Fruit fly (Drosophila melanogaster) whole organism, embryonic: ENCODE measurements around the gene CG43116.
A peak's percentile ranks its signal among the peaks of the same experiment; 100 is the strongest.

Experiments
- Atf3 ChIP-seq: fragments of 200-800 bp; sonication (Bioruptor generic); optimal IDR thresholded peaks from 3 replicates; lab custom pipeline; 2016; ENCODE audit warnings: missing biosample characterization, missing genetic modification characterization
- Awh ChIP-seq: fragments of 200-800 bp; sonication (Bioruptor generic); IDR thresholded peaks from 2 replicates; pipeline ENCODE4, ENCODE4 v1.3.6; 2022; ENCODE audit warnings: missing biosample characterization, missing genetic modification characterization
- Bgb ChIP-seq: fragments of 200-800 bp; sonication (Bioruptor generic); IDR thresholded peaks from 2 replicates; pipeline ENCODE4 v1.3.6; 2022; ENCODE audit warnings: missing biosample characterization, missing genetic modification characterization; ENCODE audit not compliant: partially characterized antibody
- CG10654 ChIP-seq: fragments of 200-800 bp; sonication (Bioruptor generic); optimal IDR thresholded peaks from 2 replicates; lab custom pipeline; 2016; ENCODE audit warnings: missing biosample characterization, missing genetic modification characterization
- CG11695 ChIP-seq: fragments of 200-800 bp; sonication (Bioruptor generic); IDR thresholded peaks from 3 replicates; pipeline ENCODE4 v1.3.6; 2022; ENCODE audit warnings: missing biosample characterization, missing genetic modification characterization
- CG12219 ChIP-seq: fragments of 200-800 bp; sonication (Bioruptor generic); optimal IDR thresholded peaks from 3 replicates; lab custom pipeline; 2018; ENCODE audit warnings: missing biosample characterization, mild to moderate bottlenecking, missing genetic modification characterization
- CG1603 ChIP-seq: fragments of 200-800 bp; sonication (Bioruptor generic); optimal IDR thresholded peaks from 2 replicates; lab custom pipeline; 2019; ENCODE audit warnings: missing biosample characterization, mild to moderate bottlenecking, missing genetic modification characterization, moderate library complexity
- CG17186 ChIP-seq: fragments of 200-800 bp; sonication (Bioruptor generic); optimal IDR thresholded peaks from 3 replicates; lab custom pipeline; 2017; ENCODE audit warnings: missing biosample characterization, missing genetic modification reagents, missing genetic modification characterization
- CG17361 ChIP-seq: fragments of 200-800 bp; sonication (Bioruptor generic); IDR thresholded peaks from 3 replicates; pipeline ENCODE4 v1.3.6; 2022; ENCODE audit warnings: missing biosample characterization, missing genetic modification characterization
- CG32772 ChIP-seq: fragments of 200-800 bp; sonication (Bioruptor generic); IDR thresholded peaks from 2 replicates; pipeline ENCODE4 v1.3.6; 2022; ENCODE audit warnings: missing biosample characterization, missing genetic modification characterization
- CG3838 ChIP-seq: fragments of 200-800 bp; sonication (Bioruptor generic); optimal IDR thresholded peaks from 3 replicates; lab custom pipeline; 2016; ENCODE audit warnings: missing biosample characterization, missing genetic modification characterization
- CG4617 ChIP-seq: fragments of 200-800 bp; sonication (Bioruptor generic); optimal IDR thresholded peaks from 3 replicates; lab custom pipeline; 2016; ENCODE audit warnings: missing biosample characterization, missing genetic modification characterization, borderline replicate concordance
- CG6689 ChIP-seq: fragments of 200-800 bp; sonication (Bioruptor generic); IDR thresholded peaks from 2 replicates; pipeline ENCODE4 v1.3.6; 2022; ENCODE audit warnings: missing biosample characterization, missing genetic modification characterization
- CG8478 ChIP-seq: fragments of >200 bp; optimal IDR thresholded peaks from 2 replicates; lab custom pipeline; 2018
- CG8765 ChIP-seq: fragments of 200-800 bp; sonication (Bioruptor generic); IDR thresholded peaks from 2 replicates; pipeline ENCODE4 v1.3.6; 2022; ENCODE audit warnings: missing biosample characterization, missing genetic modification characterization
- Dek ChIP-seq: fragments of 200-800 bp; sonication (Bioruptor generic); optimal IDR thresholded peaks from 3 replicates; lab custom pipeline; 2019; ENCODE audit warnings: missing biosample characterization, mild to moderate bottlenecking, missing genetic modification characterization, moderate library complexity
- E2f1 ChIP-seq: fragments of 200-800 bp; sonication (Bioruptor generic); IDR thresholded peaks from 2 replicates; pipeline ENCODE4 v1.3.6; 2022; ENCODE audit warnings: missing biosample characterization, missing genetic modification characterization
- Ets65A ChIP-seq: fragments of 200-800 bp; sonication (Bioruptor generic); peaks from one replicate; lab custom pipeline; 2016; ENCODE audit warnings: missing biosample characterization, missing genetic modification characterization
- Fer3 ChIP-seq: fragments of 200-800 bp; sonication (Bioruptor generic); optimal IDR thresholded peaks from 2 replicates; lab custom pipeline; 2018; ENCODE audit warnings: missing biosample characterization, mild to moderate bottlenecking, missing genetic modification characterization, moderate library complexity
- Gug ChIP-seq: fragments of 200-800 bp; sonication (Bioruptor generic); IDR thresholded peaks from 4 replicates; pipeline ENCODE4 v1.3.6; 2022; ENCODE audit warnings: missing biosample characterization, missing genetic modification characterization
- Hr51 ChIP-seq, 2 experiments: fragments of 200-800 bp; sonication (Bioruptor generic); optimal IDR thresholded peaks; 2 replicates in 1 of 2; 3 replicates in 1 of 2; lab custom pipeline; 2016 to 2018; ENCODE audit warnings: missing biosample characterization in 2 of 2, missing genetic modification characterization in 2 of 2, mild to moderate bottlenecking in 1 of 2, moderate library complexity in 1 of 2
- Kr ChIP-seq: fragments of 200-800 bp; sonication (Bioruptor generic); optimal IDR thresholded peaks from 2 replicates; lab custom pipeline; 2017; ENCODE audit warnings: missing biosample characterization, mild to moderate bottlenecking, missing genetic modification characterization
- MBD-R2 ChIP-seq: fragments of 200-800 bp; sonication (Bioruptor generic); IDR thresholded peaks from 2 replicates; pipeline ENCODE4 v1.3.6; 2022; ENCODE audit warnings: missing biosample characterization, missing genetic modification characterization
- Poxn ChIP-seq: fragments of 200-800 bp; sonication (Bioruptor generic); IDR thresholded peaks from 2 replicates; pipeline ENCODE4 v1.3.6; 2022; ENCODE audit warnings: missing biosample characterization, missing genetic modification characterization
- Scr ChIP-seq: fragments of 200-800 bp; sonication (Bioruptor generic); IDR thresholded peaks from 2 replicates; pipeline ENCODE4 v1.3.6; 2022; ENCODE audit warnings: missing biosample characterization, missing genetic modification characterization; ENCODE audit not compliant: partially characterized antibody
- Sox102F ChIP-seq: fragments of 200-800 bp; sonication (Bioruptor generic); optimal IDR thresholded peaks from 2 replicates; lab custom pipeline; 2018; ENCODE audit warnings: missing biosample characterization, mild to moderate bottlenecking, missing genetic modification characterization, moderate library complexity
- Stat92E ChIP-seq, 3 experiments: fragments of >200 bp in 2 of 3; fragments of 200-800 bp in 1 of 3; sonication (Bioruptor generic) in 1 of 3; optimal IDR thresholded peaks; 2 replicates each; lab custom pipeline; 2017 to 2019; ENCODE audit warnings: missing biosample characterization in 3 of 3, missing genetic modification characterization in 3 of 3, mild to moderate bottlenecking in 1 of 3, moderate library complexity in 1 of 3
- TFAM ChIP-seq: fragments of 200-800 bp; sonication (Bioruptor generic); optimal IDR thresholded peaks from 2 replicates; lab custom pipeline; 2017; ENCODE audit warnings: missing biosample characterization, missing genetic modification characterization, inconsistent platforms
- Taf1 ChIP-seq: fragments of 200-800 bp; sonication (Bioruptor generic); IDR thresholded peaks from 2 replicates; pipeline ENCODE4 v1.3.6; 2022; ENCODE audit warnings: missing biosample characterization, missing genetic modification characterization
- ara ChIP-seq: fragments of 200-800 bp; sonication (Bioruptor generic); IDR thresholded peaks from 2 replicates; pipeline ENCODE4 v1.3.6; 2022; ENCODE audit warnings: missing biosample characterization, missing genetic modification characterization
- ato ChIP-seq: fragments of 200-800 bp; sonication (Bioruptor generic); IDR thresholded peaks from 2 replicates; pipeline ENCODE4 v1.3.6; 2022; ENCODE audit warnings: missing biosample characterization, missing genetic modification characterization; ENCODE audit not compliant: partially characterized antibody
- cato ChIP-seq: fragments of 200-800 bp; sonication (Bioruptor generic); optimal IDR thresholded peaks from 2 replicates; lab custom pipeline; 2016; ENCODE audit warnings: missing biosample characterization, missing genetic modification characterization, borderline replicate concordance
- ci ChIP-seq: fragments of 200-800 bp; sonication (Bioruptor generic); IDR thresholded peaks from 3 replicates; pipeline ENCODE4 v1.3.6; 2022; ENCODE audit warnings: missing biosample characterization, missing genetic modification characterization
- corto ChIP-seq: fragments of 200-800 bp; sonication (Bioruptor generic); optimal IDR thresholded peaks from 2 replicates; lab custom pipeline; 2016; ENCODE audit warnings: missing biosample characterization, mild to moderate bottlenecking, missing genetic modification characterization, moderate library complexity
- crc ChIP-seq: fragments of 200-800 bp; sonication (Bioruptor generic); optimal IDR thresholded peaks from 2 replicates; lab custom pipeline; 2016; ENCODE audit warnings: missing biosample characterization, missing genetic modification characterization
- knrl ChIP-seq: fragments of 200-800 bp; sonication (Bioruptor generic); IDR thresholded peaks from 3 replicates; pipeline ENCODE4 v1.3.6; 2022; ENCODE audit warnings: missing biosample characterization, missing genetic modification characterization; ENCODE audit not compliant: partially characterized antibody
- lov ChIP-seq, 2 experiments: fragments of 200-800 bp in 1 of 2; fragments of >200 bp in 1 of 2; sonication (Bioruptor generic) in 1 of 2; IDR thresholded peaks in 1 of 2; optimal IDR thresholded peaks in 1 of 2; 2 replicates in 1 of 2; 3 replicates in 1 of 2; pipeline versions ENCODE4 v1.3.6 to Lab custom; 2017 to 2022; ENCODE audit warnings: missing biosample characterization in 1 of 2, missing genetic modification characterization in 1 of 2
- nmo ChIP-seq: fragments of 200-800 bp; sonication (Bioruptor generic); optimal IDR thresholded peaks from 2 replicates; lab custom pipeline; 2018; ENCODE audit warnings: missing biosample characterization, mild to moderate bottlenecking, missing genetic modification characterization, moderate library complexity
- pfk ChIP-seq: fragments of 200-800 bp; sonication (Bioruptor generic); optimal IDR thresholded peaks from 2 replicates; lab custom pipeline; 2018; ENCODE audit warnings: missing biosample characterization, mild to moderate bottlenecking, missing genetic modification characterization, moderate library complexity
- psq ChIP-seq: fragments of 200-800 bp; sonication (Bioruptor generic); optimal IDR thresholded peaks from 2 replicates; lab custom pipeline; 2017; ENCODE audit warnings: missing biosample characterization, missing genetic modification characterization
- ranshi ChIP-seq: fragments of 200-800 bp; sonication (Bioruptor generic); IDR thresholded peaks from 2 replicates; pipeline ENCODE4 v1.3.6; 2022; ENCODE audit warnings: missing biosample characterization, missing genetic modification characterization
- ro ChIP-seq: fragments of 200-800 bp; sonication (Bioruptor generic); IDR thresholded peaks from 2 replicates; pipeline ENCODE4 v1.3.6; 2022; ENCODE audit warnings: missing biosample characterization, missing genetic modification characterization
- salm ChIP-seq: fragments of 200-800 bp; sonication (Bioruptor generic); optimal IDR thresholded peaks from 2 replicates; lab custom pipeline; 2018; ENCODE audit warnings: missing biosample characterization, mild to moderate bottlenecking, missing genetic modification characterization
- sim ChIP-seq: fragments of 200-800 bp; sonication (Bioruptor generic); IDR thresholded peaks from 2 replicates; pipeline ENCODE4 v1.3.6; 2022; ENCODE audit warnings: missing biosample characterization, missing genetic modification characterization
- sqz ChIP-seq: fragments of 200-800 bp; sonication (Bioruptor generic); optimal IDR thresholded peaks from 3 replicates; lab custom pipeline; 2018; ENCODE audit warnings: missing biosample characterization, mild to moderate bottlenecking, missing genetic modification characterization
- vnd ChIP-seq: fragments of 200-800 bp; sonication (Bioruptor generic); IDR thresholded peaks from 3 replicates; pipeline ENCODE4 v1.3.6; 2022; ENCODE audit warnings: missing biosample characterization, missing genetic modification characterization; ENCODE audit not compliant: partially characterized antibody
- wdn ChIP-seq: fragments of 200-800 bp; sonication (Bioruptor generic); IDR thresholded peaks from 2 replicates; pipeline ENCODE4 v1.3.6; 2022; ENCODE audit warnings: missing biosample characterization, missing genetic modification characterization
- zfh2 ChIP-seq: fragments of 200-800 bp; sonication (Bioruptor generic); optimal IDR thresholded peaks from 2 replicates; lab custom pipeline; 2016; ENCODE audit warnings: missing biosample characterization, missing genetic modification characterization

CG43116 gene

DNA sequence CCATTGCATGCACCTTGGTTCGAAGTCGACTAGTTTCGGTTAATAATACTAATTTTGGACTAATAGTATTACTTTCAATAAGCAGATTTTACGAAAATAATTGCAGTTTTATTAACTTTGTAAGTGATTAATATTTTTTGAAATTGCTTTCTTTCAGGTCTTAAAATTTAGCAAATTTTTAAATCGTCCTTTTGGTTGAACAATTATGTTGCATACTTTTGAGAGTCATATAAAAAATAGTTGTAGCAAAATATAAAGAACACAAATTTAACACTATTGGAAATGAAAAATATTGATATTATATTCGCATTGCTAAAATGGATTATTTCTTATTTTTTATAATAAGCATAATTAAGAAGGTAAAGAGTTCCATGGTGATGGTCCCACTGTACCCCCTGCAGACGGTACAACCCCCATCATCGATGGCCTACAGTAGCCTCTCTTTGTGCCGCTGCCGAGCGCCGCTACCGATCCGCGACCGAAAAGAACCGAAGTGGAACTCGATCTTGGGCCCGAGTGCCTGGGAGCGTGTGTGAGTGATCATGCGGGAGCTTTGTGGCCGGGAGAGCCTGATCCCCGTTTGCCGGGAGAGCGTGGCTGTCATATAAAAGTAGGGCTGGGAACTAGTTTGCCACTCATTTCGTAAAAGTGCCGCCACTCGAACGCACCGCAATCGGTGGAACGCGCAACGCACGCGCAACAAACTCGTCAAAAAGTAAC is 24.6 kb upstream of the CG43116 start (continued):
- TF ChIP-seq Gug (GFP tag; lab: Robert Waterston, UW), result peak; percentile 65
- peak; percentile 86 for TF ChIP-seq Dek (tag; lab: Kevin White, UChicago)
- peak; percentile 92 for TF ChIP-seq CG6689 (GFP tag; lab: Robert Waterston, UW)
- TF ChIP-seq Hr51 (GFP tag; optimal IDR thresholded peaks at IDR 0.05; lab: Kevin White, UChicago), result peak; percentile 58 to 97
- 0 out of 2 replicates have a peak, but pooled peaks have one; percentile 32 for TF ChIP-seq Bgb (GFP tag; lab: Robert Waterston, UW)
- peak; percentile 81; the same call in 1 of the 2 replicates for TF ChIP-seq ranshi
- peak; percentile 73; the same call in 1 of the 2 replicates for TF ChIP-seq ro
- TF ChIP-seq sqz (GFP tag; lab: Kevin White, UChicago), result peak; percentile 94
- peak; percentile 79 for TF ChIP-seq CG32772
- TF ChIP-seq ara, result peak; percentile 83
- TF ChIP-seq Kr, result peak; percentile 79
- TF ChIP-seq zfh2 (GFP tag; lab: Kevin White, UChicago), result peak; percentile 51
- peak; percentile 84 for TF ChIP-seq Fer3 (tag; lab: Kevin White, UChicago)
- peak; percentile 55 for TF ChIP-seq Poxn (GFP tag; lab: Robert Waterston, UW)
- TF ChIP-seq Atf3, result peak; percentile 73
- peak; percentile 12; the same call in 1 of the 2 replicates for TF ChIP-seq Awh (GFP tag; lab: Robert Waterston, UW)
- TF ChIP-seq wdn (GFP tag; lab: Robert Waterston, UW), result peak; percentile 70
- peak; percentile 81 for TF ChIP-seq CG12219 (GFP tag; lab: Kevin White, UChicago)
- TF ChIP-seq CG17186 (GFP tag; lab: Kevin White, UChicago), result peak; percentile 83
- TF ChIP-seq Stat92E (GFP tag; optimal IDR thresholded peaks at IDR 0.05; lab: Kevin White, UChicago), result peak in 1 of 3 experiments; percentile 81
- peak; percentile 91 for TF ChIP-seq CG11695 (GFP tag; lab: Robert Waterston, UW)
- TF ChIP-seq corto, result no peak
- no peak for TF ChIP-seq lov (optimal IDR thresholded peaks at IDR 0.05; lab: Kevin White, UChicago)
- TF ChIP-seq lov (GFP tag; IDR thresholded peaks at IDR 0.05; lab: Robert Waterston, UW), result 0 out of 3 replicates have a peak, but pooled peaks have one; percentile 38
- peak; percentile 63 for TF ChIP-seq CG3838 (GFP tag; lab: Kevin White, UChicago)
- TF ChIP-seq CG8765 (GFP tag; lab: Robert Waterston, UW), result no peak; the same call in none of the 2 replicates
- TF ChIP-seq pfk, result no peak
- peak; percentile 66 for TF ChIP-seq Ets65A
- peak; percentile 13; the same call in 2 of the 3 replicates for TF ChIP-seq ci
- TF ChIP-seq crc (GFP tag; lab: Kevin White, UChicago), result peak; percentile 84
- TF ChIP-seq MBD-R2, result no peak
- TF ChIP-seq cato (GFP tag; lab: Kevin White, UChicago), result peak; percentile 93
- peak; percentile 75 for TF ChIP-seq E2f1 (GFP tag; lab: Robert Waterston, UW)
- TF ChIP-seq sim, result peak; percentile 38; the same call in 1 of the 2 replicates
- TF ChIP-seq vnd (GFP tag; lab: Robert Waterston, UW), result 0 out of 3 replicates have a peak, but pooled peaks have one; percentile 33
- peak; percentile 50 for TF ChIP-seq CG1603 (tag; lab: Kevin White, UChicago)
- TF ChIP-seq CG8478, result no peak
- TF ChIP-seq Taf1, result peak; percentile 66; the same call in 1 of the 2 replicates
- peak; percentile 88 for TF ChIP-seq CG4617
- peak; percentile 88 for TF ChIP-seq salm
- TF ChIP-seq Scr, result peak; percentile 15; the same call in 1 of the 2 replicates
- TF ChIP-seq CG10654 (GFP tag; lab: Kevin White, UChicago), result peak; percentile 86
- peak; percentile 100 for TF ChIP-seq CG17361 (GFP tag; lab: Robert Waterston, UW)
- TF ChIP-seq nmo (GFP tag; lab: Kevin White, UChicago), result peak; percentile 99
- peak; percentile 95 for TF ChIP-seq Sox102F (GFP tag; lab: Kevin White, UChicago)
- TF ChIP-seq TFAM, result peak; percentile 77
- no peak for TF ChIP-seq knrl (GFP tag; lab: Robert Waterston, UW)
- no peak for TF ChIP-seq ato
- TF ChIP-seq psq (GFP tag; lab: Kevin White, UChicago), result peak; percentile 75
